Fruit fly (Drosophila melanogaster): ENCODE measurements around the gene CG15042.

CG15042 gene

DNA sequence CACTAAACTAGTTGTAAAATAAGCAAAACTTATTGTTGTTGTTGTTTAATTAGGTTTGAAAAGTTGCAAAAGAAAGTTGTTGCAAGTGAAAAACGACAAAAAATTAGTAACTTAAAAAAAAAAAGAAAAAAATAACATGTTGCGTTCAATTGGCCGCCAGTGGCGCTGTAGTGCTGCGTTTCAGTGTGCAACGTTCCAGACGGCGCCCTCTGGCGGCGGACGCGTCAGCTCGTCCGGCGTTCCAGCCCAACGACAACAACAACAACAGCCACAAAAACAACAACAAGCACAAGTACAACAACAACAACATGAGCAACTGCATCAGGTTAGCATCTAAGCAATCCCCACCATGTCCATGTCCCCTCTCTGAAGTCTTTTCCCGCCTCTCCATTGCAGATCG is 10.7 kb downstream of the CG15042 start (continued):
- peak; percentile 53 for TF ChIP-seq Rfx (GFP tag; IDR thresholded peaks at IDR 0.05)
- no peak for TF ChIP-seq Dp (GFP tag; optimal IDR thresholded peaks at IDR 0.05)
- TF ChIP-seq odd (GFP tag; optimal IDR thresholded peaks at IDR 0.05), result no peak
- no peak for TF ChIP-seq tup (GFP tag; optimal IDR thresholded peaks at IDR 0.05)
- no peak for TF ChIP-seq Dip3 (GFP tag; optimal IDR thresholded peaks at IDR 0.05)
- TF ChIP-seq CG10543 (GFP tag; optimal IDR thresholded peaks at IDR 0.05), result no peak
- TF ChIP-seq CG7987 (GFP tag; optimal IDR thresholded peaks at IDR 0.05), result no peak
- no peak for TF ChIP-seq Hr78 (GFP tag; optimal IDR thresholded peaks at IDR 0.05)
- no peak for TF ChIP-seq p53 (GFP tag; optimal IDR thresholded peaks at IDR 0.05)
- TF ChIP-seq CG14710 (tag; optimal IDR thresholded peaks at IDR 0.05), result peak; percentile 6

DNA sequence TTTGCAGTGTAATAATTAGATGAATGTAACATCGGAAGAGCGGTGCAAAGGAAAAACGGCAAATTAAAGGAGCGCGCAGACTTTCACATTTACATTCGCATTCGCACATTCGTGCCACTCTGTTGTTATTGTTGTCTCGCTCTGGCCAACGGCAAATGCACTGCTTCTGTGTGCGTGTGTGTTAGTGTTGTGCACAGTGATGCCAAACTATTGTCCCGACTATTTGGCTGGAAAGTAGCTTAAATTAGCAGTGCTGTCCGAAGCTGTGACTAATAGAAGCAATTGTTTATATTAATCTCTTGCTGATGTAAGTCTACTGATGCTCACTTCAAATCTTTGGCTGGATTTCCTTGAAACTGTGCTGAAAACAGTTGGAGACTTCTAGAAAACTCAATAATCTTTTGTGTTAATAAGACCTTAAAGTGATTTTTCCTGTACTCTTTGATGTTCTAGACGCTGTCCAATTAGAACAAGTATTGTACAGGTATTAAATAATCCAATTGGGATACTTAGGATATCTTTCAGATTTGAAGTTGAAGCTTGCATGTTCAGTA is 12.0 kb downstream of the CG15042 start:
- no peak for TF ChIP-seq CG7987 (GFP tag; optimal IDR thresholded peaks at IDR 0.05)
- peak; percentile 49 for TF ChIP-seq mam (GFP tag; optimal IDR thresholded peaks at IDR 0.05)
- no peak for TF ChIP-seq BtbVII (GFP tag; optimal IDR thresholded peaks at IDR 0.05)
- TF ChIP-seq CG13775 (GFP tag; optimal IDR thresholded peaks at IDR 0.05), result peak; percentile 2
- TF ChIP-seq gem (tag; optimal IDR thresholded peaks at IDR 0.05), result peak; percentile 14
- TF ChIP-seq CG1832 (GFP tag; optimal IDR thresholded peaks at IDR 0.05), result peak; percentile 39
- TF ChIP-seq CG31388 (GFP tag; optimal IDR thresholded peaks at IDR 0.05), result no peak
- no peak for TF ChIP-seq hb (GFP tag; IDR thresholded peaks at IDR 0.05; ENCODE audit: partially characterized antibody)
- peak; percentile 15 for TF ChIP-seq Hmr (GFP tag; optimal IDR thresholded peaks at IDR 0.05)
- TF ChIP-seq Lpt (GFP tag; optimal IDR thresholded peaks at IDR 0.05), result no peak
- no peak for TF ChIP-seq tx (GFP tag; optimal IDR thresholded peaks at IDR 0.05)
- TF ChIP-seq Hsf (GFP tag; optimal IDR thresholded peaks at IDR 0.05), result no peak
- peak; percentile 20 for TF ChIP-seq Side (GFP tag; optimal IDR thresholded peaks at IDR 0.05)
- TF ChIP-seq CG13424 (tag; optimal IDR thresholded peaks at IDR 0.05), result peak; percentile 16
- TF ChIP-seq nmo (GFP tag; optimal IDR thresholded peaks at IDR 0.05), result peak; percentile 6
- TF ChIP-seq CG6175 (GFP tag; IDR thresholded peaks at IDR 0.05), result peak; percentile 21; the same call in 1 of the 3 replicates
- TF ChIP-seq CG3407 (GFP tag; optimal IDR thresholded peaks at IDR 0.05), result no peak
- TF ChIP-seq HHEX (GFP tag; optimal IDR thresholded peaks at IDR 0.05), result no peak
- TF ChIP-seq CG7786 (GFP tag; optimal IDR thresholded peaks at IDR 0.05), result peak; percentile 6
- no peak for TF ChIP-seq CG4424 (GFP tag; optimal IDR thresholded peaks at IDR 0.05)
- TF ChIP-seq crp (GFP tag; optimal IDR thresholded peaks at IDR 0.05), result no peak
- peak; percentile 74 for TF ChIP-seq CG3995 (GFP tag; optimal IDR thresholded peaks at IDR 0.05)
- TF ChIP-seq abd-A (tag; optimal IDR thresholded peaks at IDR 0.05), result peak; percentile 44
- 0 out of 3 replicates have a peak, but pooled peaks have one; percentile 39 for TF ChIP-seq CG2199 (GFP tag; IDR thresholded peaks at IDR 0.05)
- peak; percentile 53 for TF ChIP-seq Rfx (GFP tag; IDR thresholded peaks at IDR 0.05)
- TF ChIP-seq stwl (tag; optimal IDR thresholded peaks at IDR 0.05), result no peak
- no peak for TF ChIP-seq Ravus (GFP tag; IDR thresholded peaks at IDR 0.05)
- peak; percentile 0 for TF ChIP-seq unpg (GFP tag; optimal IDR thresholded peaks at IDR 0.05)
- 0 out of 2 replicates have a peak, but pooled peaks have one; percentile 7 for TF ChIP-seq esg (GFP tag; conservative IDR thresholded peaks at IDR 0.05)
- no peak for TF ChIP-seq en (GFP tag; optimal IDR thresholded peaks at IDR 0.05)
- no peak for TF ChIP-seq Dek (tag; optimal IDR thresholded peaks at IDR 0.05)
- no peak for TF ChIP-seq z (GFP tag; IDR thresholded peaks at IDR 0.05)
- peak; percentile 6 for TF ChIP-seq CG1603 (tag; optimal IDR thresholded peaks at IDR 0.05)
- no peak for TF ChIP-seq CG32767 (GFP tag; IDR thresholded peaks at IDR 0.05)
- TF ChIP-seq dati (GFP tag; IDR thresholded peaks at IDR 0.05), result no peak
- no peak for TF ChIP-seq CG7357 (GFP tag; IDR thresholded peaks at IDR 0.05)
- no peak for TF ChIP-seq ato (GFP tag; IDR thresholded peaks at IDR 0.05; ENCODE audit: partially characterized antibody)
- peak; percentile 27 for TF ChIP-seq CG10267 (tag; optimal IDR thresholded peaks at IDR 0.05)
- no peak for TF ChIP-seq CkIIα-i1 (GFP tag; IDR thresholded peaks at IDR 0.05)
- TF ChIP-seq shn (GFP tag; optimal IDR thresholded peaks at IDR 0.05), result peak; percentile 12
